Worm (Caenorhabditis elegans) whole organism, L1 larva: ENCODE data around the gene F23F12.3.

ENCODE experiments used
- F16B12.6 ChIP-seq: fragments of 150-350 bp; optimal IDR thresholded peaks from 2 replicates; lab custom pipeline; 2014; ENCODE audit warnings: missing biosample characterization, missing genetic modification characterization
- Y116A8C.19 ChIP-seq: sonication (generic microtip); optimal IDR thresholded peaks from 2 replicates; lab custom pipeline; 2016; ENCODE audit warnings: missing compliant biosample characterization, missing genetic modification characterization, borderline replicate concordance
- alr-1 ChIP-seq: fragments of 200-800 bp; sonication (Bioruptor generic); optimal IDR thresholded peaks from 2 replicates; lab custom pipeline; 2018; ENCODE audit warnings: borderline replicate concordance, mild to moderate bottlenecking, missing genetic modification characterization, missing compliant biosample characterization
- ama-1 ChIP-seq: fragments of 150-350 bp; optimal IDR thresholded peaks from 2 replicates; lab custom pipeline; 2014
- ceh-88 ChIP-seq: fragments of 200-800 bp; sonication (Bioruptor generic); IDR thresholded peaks from 2 replicates; pipeline ENCODE4 v1.3.6; 2022; ENCODE audit warnings: missing genetic modification characterization, missing compliant biosample characterization
- ces-1 ChIP-seq: fragments of 150-350 bp; optimal IDR thresholded peaks from 2 replicates; lab custom pipeline; 2014; ENCODE audit warnings: missing biosample characterization, missing genetic modification reagents, missing genetic modification characterization
- dpl-1 ChIP-seq, 3 experiments: fragments of 150-350 bp in 2 of 3; sonication (generic microtip) in 1 of 3; optimal IDR thresholded peaks; 2 replicates each; lab custom pipeline; 2014 to 2017; ENCODE audit warnings: missing biosample characterization in 3 of 3, missing genetic modification characterization in 3 of 3, missing genetic modification reagents in 3 of 3
- efl-1 ChIP-seq, 4 experiments: fragments of 150-350 bp; optimal IDR thresholded peaks in 3 of 4; peaks in 1 of 4; 1 replicate in 1 of 4; 2 replicates in 3 of 4; lab custom pipeline; 2014; ENCODE audit warnings: missing biosample characterization in 2 of 4, missing genetic modification characterization in 2 of 4, missing genetic modification reagents in 2 of 4
- efl-3 ChIP-seq: fragments of 200-800 bp; sonication (Bioruptor generic); optimal IDR thresholded peaks from 2 replicates; lab custom pipeline; 2018; ENCODE audit warnings: mild to moderate bottlenecking, missing genetic modification characterization, missing compliant biosample characterization
- egl-27 ChIP-seq, 2 experiments: fragments of 150-350 bp in 1 of 2; sonication (generic microtip); optimal IDR thresholded peaks; 3 replicates each; lab custom pipeline; 2017 to 2018; ENCODE audit warnings: missing biosample characterization in 2 of 2, missing genetic modification characterization in 2 of 2, missing genetic modification reagents in 2 of 2
- elt-2 ChIP-seq: sonication (generic microtip); optimal IDR thresholded peaks from 2 replicates; lab custom pipeline; 2016; ENCODE audit warnings: missing genetic modification characterization, mild to moderate bottlenecking, inconsistent platforms, missing compliant biosample characterization, missing genetic modification reagents
- elt-3 ChIP-seq, 6 experiments: fragments of 150-350 bp in 1 of 6; sonication (generic microtip); optimal IDR thresholded peaks; 2 replicates each; lab custom pipeline; 2017 to 2018; ENCODE audit warnings: missing biosample characterization in 6 of 6, missing genetic modification characterization in 6 of 6, inconsistent platforms in 1 of 6
- ets-5 ChIP-seq: fragments of 200-800 bp; sonication (Bioruptor generic); IDR thresholded peaks from 2 replicates; pipeline ENCODE4 v1.3.6; 2022; ENCODE audit warnings: missing genetic modification characterization, missing compliant biosample characterization
- fkh-10 ChIP-seq: sonication (generic microtip); optimal IDR thresholded peaks from 2 replicates; lab custom pipeline; 2017; ENCODE audit warnings: missing biosample characterization, missing genetic modification reagents, missing genetic modification characterization
- fkh-4 ChIP-seq: sonication (generic microtip); optimal IDR thresholded peaks from 2 replicates; lab custom pipeline; 2016; ENCODE audit warnings: missing compliant biosample characterization, missing genetic modification characterization, borderline replicate concordance
- fkh-8 ChIP-seq: sonication (generic microtip); optimal IDR thresholded peaks from 2 replicates; lab custom pipeline; 2016; ENCODE audit warnings: mild to moderate bottlenecking, missing genetic modification characterization, missing compliant biosample characterization
- grh-1 ChIP-seq: fragments of 200-800 bp; sonication (Bioruptor generic); IDR thresholded peaks from 2 replicates; pipeline ENCODE4 v1.3.6; 2022; ENCODE audit warnings: missing genetic modification reagents, missing genetic modification characterization, missing compliant biosample characterization
- hlh-17 ChIP-seq: fragments of 200-800 bp; sonication (Bioruptor generic); optimal IDR thresholded peaks from 2 replicates; lab custom pipeline; 2018; ENCODE audit warnings: missing genetic modification characterization, mild to moderate bottlenecking, missing compliant biosample characterization, moderate library complexity, borderline replicate concordance
- hlh-4 ChIP-seq: sonication (generic microtip); optimal IDR thresholded peaks from 2 replicates; lab custom pipeline; 2016; ENCODE audit warnings: mild to moderate bottlenecking, missing genetic modification characterization, missing compliant biosample characterization
- hpl-2 ChIP-seq: fragments of 150-350 bp; optimal IDR thresholded peaks from 2 replicates; lab custom pipeline; 2014; ENCODE audit warnings: missing biosample characterization, missing genetic modification reagents, missing genetic modification characterization
- irx-1 ChIP-seq: sonication (generic microtip); optimal IDR thresholded peaks from 2 replicates; lab custom pipeline; 2016; ENCODE audit warnings: missing genetic modification characterization, missing compliant biosample characterization
- isw-1 ChIP-seq: fragments of 200-800 bp; sonication (Bioruptor generic); IDR thresholded peaks from 2 replicates; pipeline ENCODE4 v1.3.6; 2022; ENCODE audit warnings: missing genetic modification characterization, missing compliant biosample characterization
- lin-14 ChIP-seq: fragments of 200-800 bp; sonication (Bioruptor generic); optimal IDR thresholded peaks from 2 replicates; lab custom pipeline; 2018; ENCODE audit warnings: mild to moderate bottlenecking, missing genetic modification characterization, moderate library complexity, missing compliant biosample characterization
- lin-15B ChIP-seq: fragments of 150-350 bp; sonication (generic microtip); optimal IDR thresholded peaks from 3 replicates; lab custom pipeline; 2014; ENCODE audit warnings: missing biosample characterization, missing genetic modification characterization
- lin-35 ChIP-seq, 2 experiments: fragments of 150-350 bp; optimal IDR thresholded peaks; 2 replicates each; lab custom pipeline; 2014; ENCODE audit warnings: missing biosample characterization in 2 of 2, missing genetic modification characterization in 2 of 2, missing genetic modification reagents in 2 of 2
- lin-39 ChIP-seq: fragments of 150-350 bp; optimal IDR thresholded peaks from 2 replicates; lab custom pipeline; 2014; ENCODE audit warnings: missing biosample characterization, missing genetic modification reagents, missing genetic modification characterization
- lir-3 ChIP-seq: sonication (generic microtip); optimal IDR thresholded peaks from 2 replicates; lab custom pipeline; 2016; ENCODE audit warnings: mild to moderate bottlenecking, missing genetic modification characterization, moderate library complexity, missing compliant biosample characterization; ENCODE audit not compliant: poor library complexity
- lsy-2 ChIP-seq, 2 experiments: fragments of 150-350 bp; optimal IDR thresholded peaks; 2 replicates each; lab custom pipeline; 2014; ENCODE audit warnings: missing biosample characterization in 2 of 2, missing genetic modification characterization in 2 of 2
- mab-9 ChIP-seq: fragments of 200-800 bp; sonication (Bioruptor generic); IDR thresholded peaks from 2 replicates; pipeline ENCODE4 v1.3.6; 2022; ENCODE audit warnings: missing genetic modification reagents, missing genetic modification characterization, missing compliant biosample characterization
- mef-2 ChIP-seq: fragments of 150-350 bp; optimal IDR thresholded peaks from 2 replicates; lab custom pipeline; 2014; ENCODE audit warnings: missing biosample characterization, missing genetic modification characterization
- nhr-11 ChIP-seq: fragments of 150-350 bp; optimal IDR thresholded peaks from 2 replicates; lab custom pipeline; 2014; ENCODE audit warnings: missing biosample characterization, missing genetic modification characterization
- nhr-19 ChIP-seq: fragments of 200-800 bp; sonication (Bioruptor generic); conservative IDR thresholded peaks from 2 replicates; pipeline ENCODE4 v1.3.6; 2022; ENCODE audit warnings: missing genetic modification characterization, missing compliant biosample characterization
- nhr-20 ChIP-seq: sonication (generic microtip); optimal IDR thresholded peaks from 2 replicates; lab custom pipeline; 2016; ENCODE audit warnings: mild to moderate bottlenecking, missing genetic modification characterization, missing compliant biosample characterization
- nhr-47 ChIP-seq: sonication (generic microtip); optimal IDR thresholded peaks from 2 replicates; lab custom pipeline; 2016; ENCODE audit warnings: mild to moderate bottlenecking, missing genetic modification characterization, moderate library complexity, missing compliant biosample characterization
- nhr-71 ChIP-seq: sonication (generic microtip); optimal IDR thresholded peaks from 2 replicates; lab custom pipeline; 2016; ENCODE audit warnings: mild to moderate bottlenecking, missing genetic modification characterization, moderate library complexity, missing compliant biosample characterization
- nhr-76 ChIP-seq: sonication (generic microtip); optimal IDR thresholded peaks from 2 replicates; lab custom pipeline; 2017; ENCODE audit warnings: missing biosample characterization, missing genetic modification characterization
- pag-3 ChIP-seq: sonication (generic microtip); optimal IDR thresholded peaks from 2 replicates; lab custom pipeline; 2017; ENCODE audit warnings: missing genetic modification characterization, mild to moderate bottlenecking, missing compliant biosample characterization, antibody characterized with exemption, borderline replicate concordance; ENCODE audit not compliant: insufficient read depth
- pax-3 ChIP-seq: fragments of 200-800 bp; sonication (Bioruptor generic); optimal IDR thresholded peaks from 2 replicates; lab custom pipeline; 2018; ENCODE audit warnings: mild to moderate bottlenecking, missing genetic modification characterization, moderate library complexity, missing compliant biosample characterization
- rnt-1 ChIP-seq: sonication (generic microtip); optimal IDR thresholded peaks from 2 replicates; lab custom pipeline; 2016; ENCODE audit warnings: mild to moderate bottlenecking, missing genetic modification characterization, moderate library complexity, missing compliant biosample characterization
- snpc-4 ChIP-seq: fragments of 150-350 bp; optimal IDR thresholded peaks from 2 replicates; lab custom pipeline; 2014; ENCODE audit warnings: missing biosample characterization, missing genetic modification characterization
- sptf-1 ChIP-seq: fragments of 150-350 bp; optimal IDR thresholded peaks from 2 replicates; lab custom pipeline; 2014; ENCODE audit warnings: missing biosample characterization, missing genetic modification characterization
- tbx-2 ChIP-seq: sonication (generic microtip); optimal IDR thresholded peaks from 2 replicates; lab custom pipeline; 2016; ENCODE audit warnings: missing genetic modification characterization, missing compliant biosample characterization
- unc-130 ChIP-seq: fragments of 150-350 bp; optimal IDR thresholded peaks from 2 replicates; lab custom pipeline; 2017; ENCODE audit warnings: missing biosample characterization, missing genetic modification characterization, inconsistent platforms
- unc-86 ChIP-seq: sonication (generic microtip); optimal IDR thresholded peaks from 2 replicates; lab custom pipeline; 2016; ENCODE audit warnings: missing genetic modification characterization, missing compliant biosample characterization
- unc-98 ChIP-seq: fragments of 200-800 bp; sonication (Bioruptor generic); IDR thresholded peaks from 2 replicates; pipeline ENCODE4 v1.3.6; 2022; ENCODE audit warnings: missing genetic modification characterization, missing compliant biosample characterization
- vab-15 ChIP-seq: sonication (generic microtip); optimal IDR thresholded peaks from 2 replicates; lab custom pipeline; 2017; ENCODE audit warnings: missing genotype, mild to moderate bottlenecking, missing genetic modification characterization, missing compliant biosample characterization
- ztf-11 ChIP-seq, 2 experiments: sonication (generic microtip); optimal IDR thresholded peaks; 2 replicates each; lab custom pipeline; 2016 to 2017; ENCODE audit warnings: missing genetic modification characterization in 2 of 2, missing biosample characterization in 1 of 2, missing compliant biosample characterization in 1 of 2

F23F12.3 gene

ce11 chrIII:6462610-6463009, 37.7 kb upstream of the F23F12.3 start, which contains the start of gene T26A5.8 (continued):
- TF ChIP-seq ets-5 (GFP tag; lab: Robert Waterston, UW), result no peak
- no peak for TF ChIP-seq nhr-11 (tag; lab: Kevin White, UChicago)
- peak; percentile 1 for TF ChIP-seq elt-2

ce11 chrIII:6463679-6464078, 36.6 kb upstream of the F23F12.3 start, which contains the start of gene dlc-1:
dlc-1 (minus strand) TSS chrIII:6463779.
- TF ChIP-seq efl-1 (optimal IDR thresholded peaks at IDR 0.05; lab: Kevin White, UChicago), result no peak
- TF ChIP-seq efl-1 (GFP tag; optimal IDR thresholded peaks at IDR 0.05 in 1 of 2; lab: Kevin White, UChicago), result peak in 1 of 2 experiments; percentile 57
- no peak for TF ChIP-seq fkh-4

- TF ChIP-seq unc-98 (GFP tag; lab: Robert Waterston, UW), result peak; percentile 42; the same call in 1 of the 2 replicates
- peak; percentile 74 for TF ChIP-seq isw-1 (GFP tag; lab: Robert Waterston, UW)
- TF ChIP-seq pax-3, result peak; percentile 69
- peak; percentile 82 for TF ChIP-seq rnt-1
- TF ChIP-seq elt-2, result peak; percentile 96
- TF ChIP-seq hpl-2 (GFP tag; lab: Kevin White, UChicago), result no peak
- TF ChIP-seq ama-1 (lab: Kevin White, UChicago), result no peak
- no peak for TF ChIP-seq hlh-17 (GFP tag; lab: Kevin White, UChicago)
- TF ChIP-seq mef-2, result peak; percentile 73
- peak; percentile 94 for TF ChIP-seq nhr-71 (tag; lab: Kevin White, UChicago)
- peak; percentile 95 for TF ChIP-seq lin-14 (GFP tag; lab: Kevin White, UChicago)
- TF ChIP-seq elt-3 (tag; optimal IDR thresholded peaks at IDR 0.05; lab: Kevin White, UChicago), result peak in 2 of 6 experiments; percentile 21 to 53
- no peak for TF ChIP-seq egl-27 (tag; optimal IDR thresholded peaks at IDR 0.05; lab: Kevin White, UChicago)
- no peak for TF ChIP-seq hlh-4 (tag; lab: Kevin White, UChicago)
- TF ChIP-seq unc-86 (tag; lab: Kevin White, UChicago), result peak; percentile 64
- TF ChIP-seq Y116A8C.19 (tag; lab: Kevin White, UChicago), result no peak
- peak; percentile 64 for TF ChIP-seq irx-1 (tag; lab: Kevin White, UChicago)
- TF ChIP-seq tbx-2, result peak; percentile 88
- TF ChIP-seq pag-3 (tag; lab: Kevin White, UChicago), result no peak
- TF ChIP-seq ceh-88 (GFP tag; lab: Robert Waterston, UW), result peak; percentile 76
- TF ChIP-seq lir-3, result no peak
- peak; percentile 68 for TF ChIP-seq unc-130 (tag; lab: Kevin White, UChicago)
- peak; percentile 91 for TF ChIP-seq nhr-19 (GFP tag; lab: Robert Waterston, UW)
- TF ChIP-seq lin-39 (tag; lab: Kevin White, UChicago), result no peak
- no peak for TF ChIP-seq vab-15 (tag; lab: Kevin White, UChicago)
- TF ChIP-seq F16B12.6 (tag; lab: Kevin White, UChicago), result peak; percentile 63
- TF ChIP-seq sptf-1 (tag; lab: Kevin White, UChicago), result no peak
- no peak for TF ChIP-seq nhr-76
- peak; percentile 88 for TF ChIP-seq fkh-8 (tag; lab: Kevin White, UChicago)
- peak; percentile 57 for TF ChIP-seq fkh-10 (GFP tag; lab: Kevin White, UChicago)
- no peak for TF ChIP-seq ces-1 (GFP tag; lab: Kevin White, UChicago)
- peak; percentile 90 for TF ChIP-seq nhr-47 (tag; lab: Kevin White, UChicago)
- TF ChIP-seq grh-1 (GFP tag; lab: Robert Waterston, UW), result peak; percentile 58
- peak; percentile 78 to 83 (median 78) for TF ChIP-seq dpl-1 (GFP tag; optimal IDR thresholded peaks at IDR 0.05; lab: Kevin White, UChicago)
- peak; percentile 80 to 84 for TF ChIP-seq lsy-2 (tag; optimal IDR thresholded peaks at IDR 0.05; lab: Kevin White, UChicago)
- peak; percentile 71 for TF ChIP-seq mab-9
- no peak for TF ChIP-seq alr-1 (tag; lab: Kevin White, UChicago)
- peak; percentile 69 for TF ChIP-seq lin-15B
- peak; percentile 49 for TF ChIP-seq snpc-4 (tag; lab: Kevin White, UChicago)
- peak; percentile 1 for TF ChIP-seq efl-3 (GFP tag; lab: Kevin White, UChicago)
- TF ChIP-seq lin-35 (GFP tag; optimal IDR thresholded peaks at IDR 0.05; lab: Kevin White, UChicago), result peak; percentile 79 to 83
- TF ChIP-seq nhr-20 (tag; lab: Kevin White, UChicago), result peak; percentile 90
- peak in 1 of 2 experiments; percentile 66 for TF ChIP-seq ztf-11 (tag; optimal IDR thresholded peaks at IDR 0.05; lab: Kevin White, UChicago)
Measured at ce11 chrIII:6464113-6464571, 36.2 kb upstream of the F23F12.3 start.
